Worm (Caenorhabditis elegans): Measurements from ENCODE around the gene txt-10.

- TF ChIP-seq tbx-2 (tag; optimal IDR thresholded peaks at IDR 0.05) (no peak), pha-4 (tag; optimal IDR thresholded peaks at IDR 0.05) (no peak), pag-3 (tag; optimal IDR thresholded peaks at IDR 0.05; ENCODE audit: borderline replicate concordance) (no peak), ceh-45 (GFP tag; IDR thresholded peaks at IDR 0.05) (no peak), pqm-1 (tag; optimal IDR thresholded peaks at IDR 0.05) (no peak), elt-2 (tag; optimal IDR thresholded peaks at IDR 0.05) (no peak), T23F11.4 (GFP tag; optimal IDR thresholded peaks at IDR 0.05) (no peak), mec-3 (tag; optimal IDR thresholded peaks at IDR 0.05; ENCODE audit: borderline replicate concordance) (no peak)
These were observed 38.9 kb upstream of the txt-10 start for ce11 chrV:10571523-10571922.
